Fruit fly (Drosophila melanogaster) whole organism, embryonic: ENCODE measurements around the gene CG33654.

ENCODE experiments used
- Abd-B ChIP-seq: fragments of 200-800 bp; sonication (Bioruptor generic); optimal IDR thresholded peaks from 2 replicates; lab custom pipeline; 2018; ENCODE audit warnings: missing biosample characterization, mild to moderate bottlenecking, missing genetic modification characterization, moderate library complexity
- Awh ChIP-seq: fragments of 200-800 bp; sonication (Bioruptor generic); IDR thresholded peaks from 2 replicates; pipeline ENCODE4, ENCODE4 v1.3.6; 2022; ENCODE audit warnings: missing biosample characterization, missing genetic modification characterization
- Blimp-1 ChIP-seq: fragments of 200-800 bp; sonication (Bioruptor generic); optimal IDR thresholded peaks from 3 replicates; lab custom pipeline; 2018; ENCODE audit warnings: missing biosample characterization, missing genetic modification characterization, mild to moderate bottlenecking, moderate library complexity, missing genetic modification reagents
- CG11093 ChIP-seq: fragments of 200-800 bp; sonication (Bioruptor generic); IDR thresholded peaks from 3 replicates; pipeline ENCODE4 v1.3.6; 2022; ENCODE audit warnings: missing biosample characterization, missing genetic modification characterization
- CG11398 ChIP-seq: fragments of 200-800 bp; sonication (Bioruptor generic); optimal IDR thresholded peaks from 2 replicates; lab custom pipeline; 2016; ENCODE audit warnings: missing biosample characterization, missing genetic modification characterization
- CG11695 ChIP-seq: fragments of 200-800 bp; sonication (Bioruptor generic); IDR thresholded peaks from 3 replicates; pipeline ENCODE4 v1.3.6; 2022; ENCODE audit warnings: missing biosample characterization, missing genetic modification characterization
- CG13287 ChIP-seq: fragments of 200-800 bp; sonication (Bioruptor generic); IDR thresholded peaks from 2 replicates; pipeline ENCODE4 v1.3.6; 2022; ENCODE audit warnings: missing biosample characterization, missing genetic modification characterization; ENCODE audit not compliant: partially characterized antibody
- CG15269 ChIP-seq: fragments of 200-800 bp; sonication (Bioruptor generic); optimal IDR thresholded peaks from 2 replicates; lab custom pipeline; 2018; ENCODE audit warnings: missing biosample characterization, mild to moderate bottlenecking, missing genetic modification characterization, moderate library complexity
- CG1529 ChIP-seq: fragments of 200-800 bp; sonication (Bioruptor generic); optimal IDR thresholded peaks from 3 replicates; lab custom pipeline; 2018; ENCODE audit warnings: missing biosample characterization, missing genetic modification characterization
- CG15479 ChIP-seq: fragments of 200-800 bp; sonication (Bioruptor generic); optimal IDR thresholded peaks from 3 replicates; lab custom pipeline; 2019; ENCODE audit warnings: missing biosample characterization, mild to moderate bottlenecking, missing genetic modification characterization, moderate library complexity
- CG15696 ChIP-seq: fragments of 200-800 bp; sonication (Bioruptor generic); optimal IDR thresholded peaks from 2 replicates; lab custom pipeline; 2019; ENCODE audit warnings: missing biosample characterization, mild to moderate bottlenecking, missing genetic modification characterization, moderate library complexity
- CG17361 ChIP-seq: fragments of 200-800 bp; sonication (Bioruptor generic); IDR thresholded peaks from 3 replicates; pipeline ENCODE4 v1.3.6; 2022; ENCODE audit warnings: missing biosample characterization, missing genetic modification characterization
- CG17829 ChIP-seq: fragments of 200-800 bp; optimal IDR thresholded peaks from 2 replicates; lab custom pipeline; 2019; ENCODE audit warnings: missing biosample characterization, mild to moderate bottlenecking, missing genetic modification characterization, moderate library complexity
- CG1832 ChIP-seq: fragments of 200-800 bp; sonication (Bioruptor generic); optimal IDR thresholded peaks from 2 replicates; lab custom pipeline; 2017; ENCODE audit warnings: missing biosample characterization, mild to moderate bottlenecking, missing genetic modification characterization, inconsistent platforms
- CG34422 ChIP-seq: fragments of 200-800 bp; sonication (Bioruptor generic); IDR thresholded peaks from 3 replicates; pipeline ENCODE4 v1.3.6; 2022; ENCODE audit warnings: missing biosample characterization, missing genetic modification characterization
- CG3838 ChIP-seq: fragments of 200-800 bp; sonication (Bioruptor generic); optimal IDR thresholded peaks from 3 replicates; lab custom pipeline; 2016; ENCODE audit warnings: missing biosample characterization, missing genetic modification characterization
- CG43689 ChIP-seq: fragments of 200-800 bp; sonication (Bioruptor generic); IDR thresholded peaks from 2 replicates; pipeline ENCODE4 v1.3.6; 2022; ENCODE audit warnings: missing biosample characterization, missing genetic modification characterization
- CG7556 ChIP-seq: fragments of 200-800 bp; sonication (Bioruptor generic); optimal IDR thresholded peaks from 2 replicates; lab custom pipeline; 2017; ENCODE audit warnings: missing biosample characterization, mild to moderate bottlenecking, missing genetic modification characterization
- CG7786 ChIP-seq: fragments of 200-800 bp; sonication (Bioruptor generic); optimal IDR thresholded peaks from 2 replicates; lab custom pipeline; 2016; ENCODE audit warnings: missing biosample characterization, missing genetic modification characterization
- CG7963 ChIP-seq: fragments of 200-800 bp; sonication (Bioruptor generic); IDR thresholded peaks from 3 replicates; pipeline ENCODE4 v1.3.6; 2022; ENCODE audit warnings: missing biosample characterization, missing genetic modification characterization; ENCODE audit not compliant: partially characterized antibody
- CG8089 ChIP-seq: fragments of 200-800 bp; sonication (Bioruptor generic); optimal IDR thresholded peaks from 3 replicates; lab custom pipeline; 2016; ENCODE audit warnings: missing biosample characterization, missing genetic modification characterization
- Dll ChIP-seq: fragments of 200-800 bp; sonication (Bioruptor generic); IDR thresholded peaks from 4 replicates; pipeline ENCODE4 v1.3.6; 2022; ENCODE audit warnings: missing biosample characterization, missing genetic modification characterization; ENCODE audit not compliant: partially characterized antibody
- HmgD ChIP-seq: fragments of 200-800 bp; sonication (Bioruptor generic); optimal IDR thresholded peaks from 3 replicates; lab custom pipeline; 2016; ENCODE audit warnings: missing biosample characterization, missing genetic modification characterization
- Hr3 ChIP-seq: fragments of 200-800 bp; sonication (Bioruptor generic); optimal IDR thresholded peaks from 3 replicates; lab custom pipeline; 2016; ENCODE audit warnings: missing biosample characterization, missing genetic modification characterization
- NC2β ChIP-seq: fragments of 200-800 bp; sonication (Bioruptor generic); optimal IDR thresholded peaks from 2 replicates; lab custom pipeline; 2016; ENCODE audit warnings: missing biosample characterization, missing genetic modification characterization
- Rx ChIP-seq: fragments of 200-800 bp; sonication (Bioruptor generic); IDR thresholded peaks from 2 replicates; pipeline ENCODE4 v1.3.6; 2022; ENCODE audit warnings: missing biosample characterization, missing genetic modification characterization
- Sry-β ChIP-seq: fragments of 200-800 bp; sonication (Bioruptor generic); optimal IDR thresholded peaks from 2 replicates; lab custom pipeline; 2018; ENCODE audit warnings: missing biosample characterization, mild to moderate bottlenecking, missing genetic modification characterization, moderate library complexity
- YL-1 ChIP-seq: fragments of 200-800 bp; sonication (Bioruptor generic); optimal IDR thresholded peaks from 3 replicates; lab custom pipeline; 2017; ENCODE audit warnings: missing biosample characterization, mild to moderate bottlenecking, missing genetic modification characterization
- az2 ChIP-seq: fragments of 200-800 bp; sonication (Bioruptor generic); optimal IDR thresholded peaks from 3 replicates; lab custom pipeline; 2016; ENCODE audit warnings: missing biosample characterization, missing genetic modification characterization
- bigmax ChIP-seq: fragments of 200-800 bp; sonication (Bioruptor generic); optimal IDR thresholded peaks from 2 replicates; lab custom pipeline; 2018; ENCODE audit warnings: missing biosample characterization, mild to moderate bottlenecking, missing genetic modification characterization
- chn ChIP-seq: fragments of 200-800 bp; sonication (Bioruptor generic); optimal IDR thresholded peaks from 2 replicates; lab custom pipeline; 2016; ENCODE audit warnings: missing biosample characterization, missing genetic modification characterization
- ci ChIP-seq: fragments of 200-800 bp; sonication (Bioruptor generic); IDR thresholded peaks from 3 replicates; pipeline ENCODE4 v1.3.6; 2022; ENCODE audit warnings: missing biosample characterization, missing genetic modification characterization
- disco-r ChIP-seq: fragments of 200-800 bp; sonication (Bioruptor generic); optimal IDR thresholded peaks from 2 replicates; lab custom pipeline; 2016; ENCODE audit warnings: missing biosample characterization, missing genetic modification characterization
- ems ChIP-seq: fragments of 200-800 bp; sonication (Bioruptor generic); optimal IDR thresholded peaks from 3 replicates; lab custom pipeline; 2016; ENCODE audit warnings: missing biosample characterization, missing genetic modification characterization
- en ChIP-seq: fragments of 200-800 bp; sonication (Bioruptor generic); optimal IDR thresholded peaks from 2 replicates; lab custom pipeline; 2016; ENCODE audit warnings: missing biosample characterization, missing genetic modification characterization
- eve ChIP-seq, 2 experiments: fragments of >200 bp; optimal IDR thresholded peaks; 2 replicates each; lab custom pipeline; 2017; ENCODE audit warnings: missing biosample characterization in 2 of 2, missing genetic modification characterization in 2 of 2
- hbn ChIP-seq: fragments of 200-800 bp; sonication (Bioruptor generic); IDR thresholded peaks from 2 replicates; pipeline ENCODE4 v1.3.6; 2022; ENCODE audit warnings: missing biosample characterization, missing genetic modification characterization; ENCODE audit not compliant: partially characterized antibody
- ken ChIP-seq: fragments of 200-800 bp; sonication (Bioruptor generic); IDR thresholded peaks from 3 replicates; pipeline ENCODE4 v1.3.6; 2022; ENCODE audit warnings: missing biosample characterization, missing genetic modification characterization
- phol ChIP-seq: fragments of 200-800 bp; sonication (Bioruptor generic); optimal IDR thresholded peaks from 3 replicates; lab custom pipeline; 2018; ENCODE audit warnings: missing biosample characterization, mild to moderate bottlenecking, missing genetic modification characterization, moderate library complexity
- run ChIP-seq: fragments of 200-800 bp; sonication (Bioruptor generic); optimal IDR thresholded peaks from 3 replicates; lab custom pipeline; 2018; ENCODE audit warnings: missing biosample characterization, mild to moderate bottlenecking, missing genetic modification characterization
- sc ChIP-seq, 3 experiments: fragments of >200 bp in 2 of 3; fragments of 200-800 bp in 1 of 3; sonication (Bioruptor generic) in 1 of 3; optimal IDR thresholded peaks; 2 replicates in 2 of 3; 3 replicates in 1 of 3; lab custom pipeline; 2017; ENCODE audit warnings: mild to moderate bottlenecking in 1 of 3, missing biosample characterization in 1 of 3, missing genetic modification characterization in 1 of 3, missing genetic modification reagents in 1 of 3
- sd ChIP-seq: fragments of 200-800 bp; sonication (Bioruptor generic); optimal IDR thresholded peaks from 3 replicates; lab custom pipeline; 2018; ENCODE audit warnings: missing biosample characterization, mild to moderate bottlenecking, missing genetic modification characterization, moderate library complexity
- sob ChIP-seq: fragments of 200-800 bp; sonication (Bioruptor generic); IDR thresholded peaks from 2 replicates; pipeline ENCODE4 v1.3.6; 2022; ENCODE audit warnings: missing biosample characterization, missing genetic modification characterization
- tio ChIP-seq: fragments of 200-800 bp; sonication (Bioruptor generic); optimal IDR thresholded peaks from 2 replicates; lab custom pipeline; 2017; ENCODE audit warnings: missing biosample characterization, missing genetic modification characterization, inconsistent platforms
- tna ChIP-seq: fragments of 200-800 bp; sonication (Bioruptor generic); IDR thresholded peaks from 2 replicates; pipeline ENCODE4 v1.3.6; 2022; ENCODE audit warnings: missing biosample characterization, missing genetic modification characterization; ENCODE audit not compliant: partially characterized antibody
- trem ChIP-seq: fragments of 200-800 bp; optimal IDR thresholded peaks from 3 replicates; lab custom pipeline; 2019; ENCODE audit warnings: missing biosample characterization, mild to moderate bottlenecking, missing genetic modification characterization, moderate library complexity
- ttk ChIP-seq: fragments of 200-800 bp; sonication (Bioruptor generic); IDR thresholded peaks from 2 replicates; pipeline ENCODE4 v2.1.2; 2022; ENCODE audit warnings: missing biosample characterization, missing genetic modification characterization
- twi ChIP-seq: fragments of 200-800 bp; optimal IDR thresholded peaks from 2 replicates; lab custom pipeline; 2019; ENCODE audit warnings: missing biosample characterization, mild to moderate bottlenecking, missing genetic modification characterization, moderate library complexity
- tx ChIP-seq: fragments of 200-800 bp; sonication (Bioruptor generic); optimal IDR thresholded peaks from 2 replicates; lab custom pipeline; 2016; ENCODE audit warnings: missing biosample characterization, missing genetic modification characterization
- zfh1 ChIP-seq: fragments of 200-800 bp; sonication (Bioruptor generic); IDR thresholded peaks from 3 replicates; pipeline ENCODE4 v1.3.6; 2022; ENCODE audit warnings: missing biosample characterization, missing genetic modification characterization

Gene CG33654

dm6 chr3R:9618331-9618730 is 35.3 kb upstream of the CG33654 start (continued):
- TF ChIP-seq az2 (GFP tag; lab: Kevin White, UChicago) (peak; percentile 71), CG15269 (tag; lab: Kevin White, UChicago) (peak; percentile 71), CG17829 (peak; percentile 65), ttk (GFP tag; lab: Robert Waterston, UW) (peak; percentile 87), sc (optimal IDR thresholded peaks at IDR 0.05; lab: Kevin White, UChicago) (no peak), sc (GFP tag; optimal IDR thresholded peaks at IDR 0.05; lab: Kevin White, UChicago) (peak; percentile 32), CG17361 (peak; percentile 63), ken (GFP tag; lab: Robert Waterston, UW) (peak; percentile 82; the same call in 2 of the 3 replicates), Hr3 (GFP tag; lab: Kevin White, UChicago) (peak; percentile 46), tna (no peak), hbn (GFP tag; lab: Robert Waterston, UW) (no peak), sd (tag; lab: Kevin White, UChicago) (peak; percentile 20), CG11398 (GFP tag; lab: Kevin White, UChicago) (peak; percentile 51), chn (GFP tag; lab: Kevin White, UChicago) (peak; percentile 62), CG3838 (GFP tag; lab: Kevin White, UChicago) (no peak), Rx (GFP tag; lab: Robert Waterston, UW) (peak; percentile 69; the same call in 1 of the 2 replicates), tx (GFP tag; lab: Kevin White, UChicago) (peak; percentile 50), eve (GFP tag; optimal IDR thresholded peaks at IDR 0.05; lab: Kevin White, UChicago) (no peak), Blimp-1 (GFP tag; lab: Kevin White, UChicago) (peak; percentile 82), Sry-β (GFP tag; lab: Kevin White, UChicago) (no peak), CG1832 (GFP tag; lab: Kevin White, UChicago) (no peak), sob (GFP tag; lab: Robert Waterston, UW) (peak; percentile 80), CG13287 (GFP tag; lab: Robert Waterston, UW) (no peak), zfh1 (GFP tag; lab: Robert Waterston, UW) (peak; percentile 93), Abd-B (GFP tag; lab: Kevin White, UChicago) (peak; percentile 66), Awh (GFP tag; lab: Robert Waterston, UW) (peak; percentile 80), CG8089 (GFP tag; lab: Kevin White, UChicago) (peak; percentile 62), bigmax (GFP tag; lab: Kevin White, UChicago) (no peak), disco-r (peak; percentile 30), NC2β (GFP tag; lab: Kevin White, UChicago) (peak; percentile 71), CG1529 (GFP tag; lab: Kevin White, UChicago) (peak; percentile 62), CG7963 (GFP tag; lab: Robert Waterston, UW) (no peak), tio (peak; percentile 42), en (GFP tag; lab: Kevin White, UChicago) (peak; percentile 61), Dll (no peak), CG11093 (GFP tag; lab: Robert Waterston, UW) (peak; percentile 52; the same call in 1 of the 3 replicates), CG43689 (GFP tag; lab: Robert Waterston, UW) (0 out of 2 replicates have a peak, but pooled peaks have one; percentile 21), CG7556 (peak; percentile 44), ci (GFP tag; lab: Robert Waterston, UW) (peak; percentile 93), CG11695 (GFP tag; lab: Robert Waterston, UW) (peak; percentile 72; the same call in 2 of the 3 replicates), CG34422 (GFP tag; lab: Robert Waterston, UW) (peak; percentile 85), CG15696 (tag; lab: Kevin White, UChicago) (peak; percentile 54), CG7786 (GFP tag; lab: Kevin White, UChicago) (peak; percentile 59), HmgD (GFP tag; lab: Kevin White, UChicago) (no peak), ems (peak; percentile 58), trem (tag; lab: Kevin White, UChicago) (peak; percentile 15), phol (tag; lab: Kevin White, UChicago) (peak; percentile 75), YL-1 (no peak), twi (tag; lab: Kevin White, UChicago) (peak; percentile 17), run (tag; lab: Kevin White, UChicago) (peak; percentile 42), CG15479 (GFP tag; lab: Kevin White, UChicago) (no peak)
